Fruit fly (Drosophila melanogaster): Measurements from ENCODE around the gene baf.
A peak's percentile ranks its signal among the peaks of the same experiment; 100 is the strongest.

- TF ChIP-seq CG31627 (GFP tag; optimal IDR thresholded peaks at IDR 0.05): no peak
- peak; percentile 57 for TF ChIP-seq Eip78C (GFP tag)
- TF ChIP-seq CG8319 (GFP tag; optimal IDR thresholded peaks at IDR 0.05): no peak
- TF ChIP-seq vri (GFP tag; optimal IDR thresholded peaks at IDR 0.05): peak; percentile 1
- TF ChIP-seq Eip75B (GFP tag; optimal IDR thresholded peaks at IDR 0.05): no peak
- no peak for TF ChIP-seq Hr4 (GFP tag; optimal IDR thresholded peaks at IDR 0.05)
- TF ChIP-seq ss (GFP tag; optimal IDR thresholded peaks at IDR 0.05): peak; percentile 11 to 28
- TF ChIP-seq CG4318 (GFP tag; optimal IDR thresholded peaks at IDR 0.05): no peak
Measured at dm6 chr2L:8031588-8031987, 2.3 kb downstream of the baf start.
